Worm (Caenorhabditis elegans) whole organism, L4/young adult: Measurements from ENCODE around the gene K08E4.7.

ENCODE experiments used
- W03F9.2 ChIP-seq: fragments of 150-350 bp; optimal IDR thresholded peaks from 2 replicates; lab custom pipeline; 2014; ENCODE audit warnings: missing biosample characterization, missing genetic modification characterization
- dao-5 ChIP-seq: sonication (generic microtip); optimal IDR thresholded peaks from 2 replicates; lab custom pipeline; 2016; ENCODE audit warnings: missing genotype, missing genetic modification characterization, moderate library complexity, missing compliant biosample characterization
- him-1 ChIP-seq: sonication (generic microtip); optimal IDR thresholded peaks from 2 replicates; lab custom pipeline; 2016; ENCODE audit warnings: missing genotype, missing genetic modification reagents, missing genetic modification characterization, missing compliant biosample characterization

- TF ChIP-seq dao-5 (tag; lab: Kevin White, UChicago) = no peak
- TF ChIP-seq him-1 = no peak
- TF ChIP-seq W03F9.2 = no peak
These were observed 9.5 kb downstream of the K08E4.7 start, which contains the start of gene rbm-34 for ce11 chrIV:12085120-12085519.
